Fruit fly (Drosophila melanogaster): Measurements from ENCODE around the gene Ggt-1.

DNA sequence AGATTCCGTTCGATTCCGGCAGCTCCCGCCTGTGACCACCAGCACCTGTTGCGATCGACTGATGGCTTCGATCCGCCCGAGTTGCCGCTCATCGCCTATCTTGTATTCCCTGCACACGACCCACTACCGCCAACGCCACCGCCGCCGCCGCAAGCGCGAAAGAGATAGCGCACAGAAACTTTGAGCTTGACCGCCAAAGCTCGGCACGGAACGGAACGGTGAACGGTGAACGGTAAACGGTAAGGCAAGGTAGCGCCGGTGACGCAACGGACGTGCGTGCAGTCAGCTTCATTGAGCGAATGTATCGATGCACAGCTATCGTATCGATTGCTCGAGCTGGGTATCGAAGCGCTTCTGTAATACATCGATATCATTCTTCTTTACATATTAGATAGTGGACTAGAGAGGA lies at the start of gene Ggt-1:
- no peak for TF ChIP-seq CG34367 (tag; optimal IDR thresholded peaks at IDR 0.05)
- TF ChIP-seq CG12605 (GFP tag; IDR thresholded peaks at IDR 0.05), result no peak
- TF ChIP-seq CG17806 (tag; optimal IDR thresholded peaks at IDR 0.05), result no peak
- no peak for TF ChIP-seq Ets98B (GFP tag; IDR thresholded peaks at IDR 0.05)
- no peak for TF ChIP-seq CG32121 (GFP tag; IDR thresholded peaks at IDR 0.05)
- TF ChIP-seq CG14655 (GFP tag; optimal IDR thresholded peaks at IDR 0.05), result no peak

Measured in whole organism, pupa.